Fruit fly (Drosophila melanogaster) whole organism, embryonic: ENCODE results near the gene orb.

Experiments used
- Atf-2 ChIP-seq: fragments of 200-800 bp; sonication (Bioruptor generic); optimal IDR thresholded peaks from 2 replicates; lab custom pipeline; 2016; ENCODE audit warnings: missing biosample characterization, missing genetic modification characterization
- B-H2 ChIP-seq: fragments of 200-800 bp; sonication (Bioruptor generic); optimal IDR thresholded peaks from 2 replicates; lab custom pipeline; 2018; ENCODE audit warnings: missing biosample characterization, mild to moderate bottlenecking, missing genetic modification characterization
- Bgb ChIP-seq: fragments of 200-800 bp; sonication (Bioruptor generic); IDR thresholded peaks from 2 replicates; pipeline ENCODE4 v1.3.6; 2022; ENCODE audit warnings: missing biosample characterization, missing genetic modification characterization; ENCODE audit not compliant: partially characterized antibody
- CG10431 ChIP-seq: fragments of 200-800 bp; sonication (Bioruptor generic); optimal IDR thresholded peaks from 3 replicates; lab custom pipeline; 2018; ENCODE audit warnings: missing biosample characterization, mild to moderate bottlenecking, missing genetic modification characterization
- CG10979 ChIP-seq: fragments of 200-800 bp; sonication (Bioruptor generic); optimal IDR thresholded peaks from 2 replicates; lab custom pipeline; 2018; ENCODE audit warnings: missing biosample characterization, mild to moderate bottlenecking, missing genetic modification characterization, moderate library complexity
- CG13123 ChIP-seq: fragments of 200-800 bp; sonication (Bioruptor generic); optimal IDR thresholded peaks from 2 replicates; lab custom pipeline; 2016; ENCODE audit warnings: missing biosample characterization, missing genetic modification characterization
- CG14710 ChIP-seq: fragments of 200-800 bp; sonication (Bioruptor generic); optimal IDR thresholded peaks from 3 replicates; lab custom pipeline; 2019; ENCODE audit warnings: missing biosample characterization, mild to moderate bottlenecking, missing genetic modification characterization, moderate library complexity
- CG14860 ChIP-seq: fragments of 200-800 bp; sonication (Bioruptor generic); IDR thresholded peaks from 3 replicates; pipeline ENCODE4 v1.3.6; 2022; ENCODE audit warnings: missing biosample characterization, missing genetic modification characterization; ENCODE audit not compliant: partially characterized antibody
- CG15073 ChIP-seq: fragments of 200-800 bp; sonication (Bioruptor generic); optimal IDR thresholded peaks from 2 replicates; lab custom pipeline; 2016; ENCODE audit warnings: missing biosample characterization, missing genetic modification characterization
- CG15269 ChIP-seq: fragments of 200-800 bp; sonication (Bioruptor generic); optimal IDR thresholded peaks from 2 replicates; lab custom pipeline; 2018; ENCODE audit warnings: missing biosample characterization, mild to moderate bottlenecking, missing genetic modification characterization, moderate library complexity
- CG15601 ChIP-seq: fragments of 200-800 bp; sonication (Bioruptor generic); optimal IDR thresholded peaks from 3 replicates; lab custom pipeline; 2019; ENCODE audit warnings: missing biosample characterization, mild to moderate bottlenecking, missing genetic modification characterization, moderate library complexity
- CG16813 ChIP-seq: fragments of 200-800 bp; sonication (Bioruptor generic); IDR thresholded peaks from 3 replicates; pipeline ENCODE4 v1.3.6; 2022; ENCODE audit warnings: missing biosample characterization, missing genetic modification characterization; ENCODE audit not compliant: partially characterized antibody
- CG18599 ChIP-seq: fragments of 200-800 bp; sonication (Bioruptor generic); optimal IDR thresholded peaks from 3 replicates; lab custom pipeline; 2017; ENCODE audit warnings: missing biosample characterization, missing genetic modification characterization, mild to moderate bottlenecking, moderate library complexity, missing genetic modification reagents
- CG18619 ChIP-seq: fragments of 200-800 bp; sonication (Bioruptor generic); optimal IDR thresholded peaks from 3 replicates; lab custom pipeline; 2017; ENCODE audit warnings: missing biosample characterization, mild to moderate bottlenecking, missing genetic modification characterization
- CG2129 ChIP-seq: fragments of 200-800 bp; sonication (Bioruptor generic); IDR thresholded peaks from 2 replicates; pipeline ENCODE4 v1.3.6; 2022; ENCODE audit warnings: missing biosample characterization, missing genetic modification characterization; ENCODE audit not compliant: partially characterized antibody
- CG31388 ChIP-seq: fragments of 200-800 bp; sonication (Bioruptor generic); optimal IDR thresholded peaks from 2 replicates; lab custom pipeline; 2016; ENCODE audit warnings: missing biosample characterization, missing genetic modification characterization
- CG31441 ChIP-seq: fragments of 200-800 bp; sonication (Bioruptor generic); IDR thresholded peaks from 2 replicates; pipeline ENCODE4 v1.3.6; 2022; ENCODE audit warnings: missing biosample characterization, missing genetic modification characterization
- CG3407 ChIP-seq: fragments of 200-800 bp; sonication (Bioruptor generic); optimal IDR thresholded peaks from 2 replicates; lab custom pipeline; 2018; ENCODE audit warnings: missing biosample characterization, mild to moderate bottlenecking, missing genetic modification characterization
- CG34224 ChIP-seq: fragments of 200-800 bp; sonication (Bioruptor generic); IDR thresholded peaks from 3 replicates; pipeline ENCODE4 v1.3.6; 2022; ENCODE audit warnings: missing biosample characterization, missing genetic modification characterization; ENCODE audit not compliant: partially characterized antibody
- CG4820 ChIP-seq: fragments of 200-800 bp; sonication (Bioruptor generic); optimal IDR thresholded peaks from 3 replicates; lab custom pipeline; 2016; ENCODE audit warnings: missing biosample characterization, missing genetic modification characterization
- CG7928 ChIP-seq: fragments of 200-800 bp; sonication (Bioruptor generic); optimal IDR thresholded peaks from 2 replicates; lab custom pipeline; 2017; ENCODE audit warnings: missing biosample characterization, mild to moderate bottlenecking, missing genetic modification characterization
- Camta ChIP-seq: fragments of 200-800 bp; sonication (Bioruptor generic); optimal IDR thresholded peaks from 2 replicates; lab custom pipeline; 2016; ENCODE audit warnings: missing biosample characterization, missing genetic modification characterization
- D ChIP-seq, 2 experiments: fragments of 200-800 bp in 1 of 2; fragments of >200 bp in 1 of 2; sonication (Bioruptor generic) in 1 of 2; optimal IDR thresholded peaks; 2 replicates in 1 of 2; 3 replicates in 1 of 2; lab custom pipeline; 2017; ENCODE audit warnings: mild to moderate bottlenecking in 1 of 2, missing biosample characterization in 1 of 2, missing genetic modification characterization in 1 of 2, missing genetic modification reagents in 1 of 2
- Dip3 ChIP-seq: fragments of 200-800 bp; sonication (Bioruptor generic); optimal IDR thresholded peaks from 3 replicates; lab custom pipeline; 2016; ENCODE audit warnings: missing biosample characterization, missing genetic modification characterization
- Dll ChIP-seq: fragments of 200-800 bp; sonication (Bioruptor generic); IDR thresholded peaks from 4 replicates; pipeline ENCODE4 v1.3.6; 2022; ENCODE audit warnings: missing biosample characterization, missing genetic modification characterization; ENCODE audit not compliant: partially characterized antibody
- Doc2 ChIP-seq: fragments of 200-800 bp; sonication (Bioruptor generic); IDR thresholded peaks from 2 replicates; pipeline ENCODE4 v1.3.6; 2022; ENCODE audit warnings: missing biosample characterization, missing genetic modification characterization
- Dref ChIP-seq: fragments of 200-800 bp; sonication (Bioruptor generic); IDR thresholded peaks from 2 replicates; pipeline ENCODE4 v1.3.6; 2022; ENCODE audit warnings: missing biosample characterization, missing genetic modification characterization
- HLHmδ ChIP-seq: fragments of 200-800 bp; sonication (Bioruptor generic); optimal IDR thresholded peaks from 2 replicates; lab custom pipeline; 2018; ENCODE audit warnings: missing biosample characterization, mild to moderate bottlenecking, missing genetic modification characterization, moderate library complexity
- Hr51 ChIP-seq, 2 experiments: fragments of 200-800 bp; sonication (Bioruptor generic); optimal IDR thresholded peaks; 2 replicates in 1 of 2; 3 replicates in 1 of 2; lab custom pipeline; 2016 to 2018; ENCODE audit warnings: missing biosample characterization in 2 of 2, missing genetic modification characterization in 2 of 2, mild to moderate bottlenecking in 1 of 2, moderate library complexity in 1 of 2
- Sin3A ChIP-seq: fragments of >200 bp; optimal IDR thresholded peaks from 2 replicates; lab custom pipeline; 2018
- Six4 ChIP-seq: fragments of 200-800 bp; sonication (Bioruptor generic); optimal IDR thresholded peaks from 2 replicates; lab custom pipeline; 2016; ENCODE audit warnings: missing biosample characterization, missing genetic modification characterization
- Ssrp ChIP-seq: fragments of 200-800 bp; sonication (Bioruptor generic); optimal IDR thresholded peaks from 2 replicates; lab custom pipeline; 2018; ENCODE audit warnings: missing biosample characterization, mild to moderate bottlenecking, missing genetic modification characterization, moderate library complexity
- chinmo ChIP-seq: fragments of 200-800 bp; sonication (Bioruptor generic); IDR thresholded peaks from 4 replicates; pipeline ENCODE4 v1.3.6; 2022; ENCODE audit warnings: missing biosample characterization, missing genetic modification characterization; ENCODE audit not compliant: partially characterized antibody
- emc ChIP-seq: fragments of 200-800 bp; sonication (Bioruptor generic); optimal IDR thresholded peaks from 2 replicates; lab custom pipeline; 2016; ENCODE audit warnings: missing biosample characterization, missing genetic modification characterization
- en ChIP-seq: fragments of 200-800 bp; sonication (Bioruptor generic); optimal IDR thresholded peaks from 2 replicates; lab custom pipeline; 2016; ENCODE audit warnings: missing biosample characterization, missing genetic modification characterization
- fd3F ChIP-seq: fragments of 200-800 bp; sonication (Bioruptor generic); optimal IDR thresholded peaks from 2 replicates; lab custom pipeline; 2018; ENCODE audit warnings: missing biosample characterization, mild to moderate bottlenecking, missing genetic modification characterization, moderate library complexity
- fu2 ChIP-seq: fragments of 200-800 bp; sonication (Bioruptor generic); optimal IDR thresholded peaks from 2 replicates; lab custom pipeline; 2016; ENCODE audit warnings: missing biosample characterization, missing genetic modification characterization
- gsb-n ChIP-seq: fragments of 200-800 bp; sonication (Bioruptor generic); optimal IDR thresholded peaks from 3 replicates; lab custom pipeline; 2018; ENCODE audit warnings: missing biosample characterization, mild to moderate bottlenecking, missing genetic modification characterization
- lov ChIP-seq, 2 experiments: fragments of 200-800 bp in 1 of 2; fragments of >200 bp in 1 of 2; sonication (Bioruptor generic) in 1 of 2; IDR thresholded peaks in 1 of 2; optimal IDR thresholded peaks in 1 of 2; 2 replicates in 1 of 2; 3 replicates in 1 of 2; pipeline versions ENCODE4 v1.3.6 to Lab custom; 2017 to 2022; ENCODE audit warnings: missing biosample characterization in 1 of 2, missing genetic modification characterization in 1 of 2
- pros ChIP-seq: fragments of 200-800 bp; sonication (Bioruptor generic); optimal IDR thresholded peaks from 3 replicates; lab custom pipeline; 2019; ENCODE audit warnings: missing biosample characterization, mild to moderate bottlenecking, missing genetic modification characterization, moderate library complexity
- pum ChIP-seq: fragments of 200-800 bp; sonication (Bioruptor generic); optimal IDR thresholded peaks from 2 replicates; lab custom pipeline; 2016; ENCODE audit warnings: missing biosample characterization, missing genetic modification characterization
- stc ChIP-seq: fragments of 200-800 bp; sonication (Bioruptor generic); IDR thresholded peaks from 2 replicates; pipeline ENCODE4 v1.3.6; 2022; ENCODE audit warnings: missing biosample characterization, missing genetic modification characterization
- sug ChIP-seq: fragments of 200-800 bp; optimal IDR thresholded peaks from 2 replicates; lab custom pipeline; 2019; ENCODE audit warnings: missing biosample characterization, mild to moderate bottlenecking, missing genetic modification characterization, moderate library complexity

Gene orb

DNA sequence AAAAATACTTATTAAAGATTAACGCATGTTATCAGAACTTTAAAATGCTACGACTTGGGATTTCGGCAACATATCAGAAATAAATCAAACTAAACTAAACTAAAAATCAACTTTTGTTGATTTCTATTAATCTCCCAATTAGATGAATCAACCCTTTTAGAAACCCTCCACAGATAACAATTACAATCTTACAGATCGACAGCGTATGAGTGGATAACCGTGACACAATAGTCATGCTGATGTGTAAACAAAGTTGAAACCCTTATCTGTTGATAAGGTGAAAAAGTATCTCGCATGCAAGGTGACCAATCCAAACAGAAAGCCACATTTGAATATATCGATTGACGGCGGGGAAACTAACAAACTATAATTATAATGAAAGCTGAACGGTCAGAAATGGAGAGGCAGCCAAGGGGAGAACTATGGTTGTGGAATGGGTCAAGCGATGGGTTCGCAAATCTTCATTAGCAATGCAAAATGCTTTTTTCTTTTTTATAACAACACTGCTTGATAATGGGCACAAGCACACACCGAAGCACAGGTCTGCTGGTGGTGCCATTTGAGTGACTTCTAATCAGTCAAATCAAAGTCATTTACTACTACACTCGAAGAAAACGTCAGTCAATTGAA, 63.4 kb downstream of the orb start (continued):
- no peak for TF ChIP-seq CG16813 (GFP tag; lab: Robert Waterston, UW)
- no peak for TF ChIP-seq D (optimal IDR thresholded peaks at IDR 0.05; lab: Kevin White, UChicago)
- no peak for TF ChIP-seq D (GFP tag; optimal IDR thresholded peaks at IDR 0.05; lab: Kevin White, UChicago)
- TF ChIP-seq Camta (GFP tag; lab: Kevin White, UChicago), result no peak

- TF ChIP-seq CG3407 (GFP tag; lab: Kevin White, UChicago), result no peak
- TF ChIP-seq CG18599 (GFP tag; lab: Kevin White, UChicago), result no peak
- TF ChIP-seq stc, result no peak
- no peak for TF ChIP-seq CG10979 (tag; lab: Kevin White, UChicago)
- no peak for TF ChIP-seq pum (GFP tag; lab: Kevin White, UChicago)
- 0 out of 4 replicates have a peak, but pooled peaks have one; percentile 21 for TF ChIP-seq chinmo (GFP tag; lab: Robert Waterston, UW)
- no peak for TF ChIP-seq pros (GFP tag; lab: Kevin White, UChicago)
Measured at dm6 chr3R:23215434-23215730, 65.3 kb downstream of the orb start.

DNA sequence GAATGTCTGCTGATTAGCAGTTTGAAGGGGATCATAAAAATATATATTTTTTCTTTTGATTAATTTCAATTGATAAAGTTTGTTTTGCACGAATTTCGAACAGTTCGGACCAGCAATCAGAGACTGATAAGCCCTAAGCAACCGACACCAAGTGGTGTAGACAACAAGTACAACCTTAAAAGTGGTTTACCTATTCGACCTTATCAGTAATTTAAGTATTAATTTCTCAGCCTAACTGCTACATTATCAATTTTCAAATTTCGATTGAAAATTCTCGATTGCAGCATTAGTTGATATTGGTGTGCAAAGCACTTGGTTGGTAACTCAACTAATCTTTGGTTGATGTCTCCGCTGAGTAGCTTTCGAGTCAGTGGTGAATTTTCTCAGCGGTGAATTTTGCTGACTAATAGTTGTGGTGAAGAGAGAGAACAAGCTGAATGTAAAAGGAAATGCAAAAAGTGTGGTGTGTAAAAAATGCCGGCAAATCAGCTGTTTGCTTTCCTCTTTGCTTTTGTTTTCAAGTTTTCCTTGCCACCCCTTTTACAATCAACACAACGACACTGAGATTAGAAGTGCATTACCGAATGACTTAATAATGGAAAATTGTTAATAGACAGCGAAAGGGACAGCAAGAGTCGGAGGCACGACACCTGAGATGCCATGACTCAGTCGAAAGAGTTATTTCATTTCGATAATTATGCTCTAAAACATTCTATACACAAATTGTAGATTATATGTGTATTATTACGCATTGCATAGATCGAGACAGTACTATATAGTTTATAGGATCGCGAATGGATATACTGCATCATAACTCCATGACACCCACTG, 65.8 kb downstream of the orb start:
- TF ChIP-seq CG14710 (peak; percentile 50), CG31388 (GFP tag; lab: Kevin White, UChicago) (no peak), CG15601 (tag; lab: Kevin White, UChicago) (peak; percentile 61), Hr51 (GFP tag; optimal IDR thresholded peaks at IDR 0.05; lab: Kevin White, UChicago) (no peak), CG14860 (GFP tag; lab: Robert Waterston, UW) (no peak), Six4 (no peak), B-H2 (peak; percentile 22), Sin3A (lab: Kevin White, UChicago) (no peak), CG7928 (GFP tag; lab: Kevin White, UChicago) (no peak), en (no peak), Ssrp (tag; lab: Kevin White, UChicago) (no peak), CG15269 (no peak), emc (no peak), sug (tag; lab: Kevin White, UChicago) (peak; percentile 94), Dll (GFP tag; lab: Robert Waterston, UW) (no peak), CG13123 (no peak), fu2 (GFP tag; lab: Kevin White, UChicago) (no peak), CG2129 (GFP tag; lab: Robert Waterston, UW) (no peak), chinmo (GFP tag; lab: Robert Waterston, UW) (peak; percentile 81; the same call in 2 of the 4 replicates), Atf-2 (GFP tag; lab: Kevin White, UChicago) (no peak), Bgb (peak; percentile 48; the same call in 1 of the 2 replicates), CG15073 (GFP tag; lab: Kevin White, UChicago) (no peak), CG18619 (GFP tag; lab: Kevin White, UChicago) (no peak), Dref (GFP tag; lab: Robert Waterston, UW) (peak; percentile 79), Dip3 (GFP tag; lab: Kevin White, UChicago) (no peak), fd3F (GFP tag; lab: Kevin White, UChicago) (no peak), CG4820 (no peak), CG31441 (GFP tag; lab: Robert Waterston, UW) (no peak), Doc2 (no peak), HLHmδ (no peak), CG34224 (GFP tag; lab: Robert Waterston, UW) (no peak), CG10431 (GFP tag; lab: Kevin White, UChicago) (no peak), lov (optimal IDR thresholded peaks at IDR 0.05; lab: Kevin White, UChicago) (no peak), lov (GFP tag; IDR thresholded peaks at IDR 0.05; lab: Robert Waterston, UW) (no peak; the same call in 2 of the 3 replicates), gsb-n (tag; lab: Kevin White, UChicago) (no peak)
